Worm (Caenorhabditis elegans): ENCODE measurements around the gene K07E3.9.

ce11 chrX:8084669-8085068 is 23.4 kb upstream of the K07E3.9 start:
- TF ChIP-seq hlh-13 (GFP tag; optimal IDR thresholded peaks at IDR 0.05), result no peak
- TF ChIP-seq nhr-11 (tag; optimal IDR thresholded peaks at IDR 0.05), result no peak
- TF ChIP-seq ceh-34 (tag; optimal IDR thresholded peaks at IDR 0.05), result no peak
- no peak for TF ChIP-seq pha-4 (tag; optimal IDR thresholded peaks at IDR 0.05)
- TF ChIP-seq ceh-45 (GFP tag; IDR thresholded peaks at IDR 0.05), result no peak
- TF ChIP-seq pqm-1 (tag; optimal IDR thresholded peaks at IDR 0.05), result no peak

Data from whole organism, late embryonic.